Fruit fly (Drosophila melanogaster) whole organism, embryonic: ENCODE data around the gene CG12594.

Experiments used
- Atf3 ChIP-seq: fragments of 200-800 bp; sonication (Bioruptor generic); optimal IDR thresholded peaks from 3 replicates; lab custom pipeline; 2016; ENCODE audit warnings: missing biosample characterization, missing genetic modification characterization
- BEAF-32 ChIP-seq: fragments of 200-800 bp; sonication (Bioruptor generic); optimal IDR thresholded peaks from 3 replicates; lab custom pipeline; 2017; ENCODE audit warnings: missing biosample characterization, missing genetic modification characterization, mild to moderate bottlenecking, moderate library complexity, missing genetic modification reagents
- CG10431 ChIP-seq: fragments of 200-800 bp; sonication (Bioruptor generic); optimal IDR thresholded peaks from 3 replicates; lab custom pipeline; 2018; ENCODE audit warnings: missing biosample characterization, mild to moderate bottlenecking, missing genetic modification characterization
- CG10654 ChIP-seq: fragments of 200-800 bp; sonication (Bioruptor generic); optimal IDR thresholded peaks from 2 replicates; lab custom pipeline; 2016; ENCODE audit warnings: missing biosample characterization, missing genetic modification characterization
- CG12769 ChIP-seq: fragments of 200-800 bp; sonication (Bioruptor generic); optimal IDR thresholded peaks from 2 replicates; lab custom pipeline; 2019; ENCODE audit warnings: missing biosample characterization, mild to moderate bottlenecking, missing genetic modification characterization, moderate library complexity
- CG14965 ChIP-seq: fragments of 200-800 bp; sonication (Bioruptor generic); optimal IDR thresholded peaks from 2 replicates; lab custom pipeline; 2016; ENCODE audit warnings: missing biosample characterization, missing genetic modification characterization, borderline replicate concordance
- CG1603 ChIP-seq: fragments of 200-800 bp; sonication (Bioruptor generic); optimal IDR thresholded peaks from 2 replicates; lab custom pipeline; 2019; ENCODE audit warnings: missing biosample characterization, mild to moderate bottlenecking, missing genetic modification characterization, moderate library complexity
- CG16815 ChIP-seq: fragments of 200-800 bp; sonication (Bioruptor generic); optimal IDR thresholded peaks from 3 replicates; lab custom pipeline; 2017; ENCODE audit warnings: missing biosample characterization, mild to moderate bottlenecking, missing genetic modification characterization
- CG17829 ChIP-seq: fragments of 200-800 bp; optimal IDR thresholded peaks from 2 replicates; lab custom pipeline; 2019; ENCODE audit warnings: missing biosample characterization, mild to moderate bottlenecking, missing genetic modification characterization, moderate library complexity
- CG2199 ChIP-seq: fragments of 200-800 bp; sonication (Bioruptor generic); IDR thresholded peaks from 3 replicates; pipeline ENCODE4 v1.3.6; 2022; ENCODE audit warnings: missing biosample characterization, missing genetic modification characterization
- CG2712 ChIP-seq: fragments of 200-800 bp; optimal IDR thresholded peaks from 3 replicates; lab custom pipeline; 2019; ENCODE audit warnings: missing biosample characterization, mild to moderate bottlenecking, missing genetic modification characterization, moderate library complexity
- CG33557 ChIP-seq: fragments of 200-800 bp; sonication (Bioruptor generic); optimal IDR thresholded peaks from 2 replicates; lab custom pipeline; 2019; ENCODE audit warnings: missing biosample characterization, mild to moderate bottlenecking, missing genetic modification characterization, moderate library complexity
- CG42726 ChIP-seq: fragments of 200-800 bp; sonication (Bioruptor generic); IDR thresholded peaks from 2 replicates; pipeline ENCODE4 v1.3.6; 2022; ENCODE audit warnings: missing biosample characterization, missing genetic modification characterization; ENCODE audit not compliant: partially characterized antibody
- CG5953 ChIP-seq: fragments of 200-800 bp; sonication (Bioruptor generic); IDR thresholded peaks from 2 replicates; pipeline ENCODE4 v1.3.6; 2022; ENCODE audit warnings: missing biosample characterization, missing genetic modification characterization
- CG7357 ChIP-seq: fragments of 200-800 bp; sonication (Bioruptor generic); IDR thresholded peaks from 3 replicates; pipeline ENCODE4 v1.3.6; 2022; ENCODE audit warnings: missing biosample characterization, missing genetic modification characterization
- CG9609 ChIP-seq: fragments of 200-800 bp; sonication (Bioruptor generic); optimal IDR thresholded peaks from 3 replicates; lab custom pipeline; 2016; ENCODE audit warnings: missing biosample characterization, missing genetic modification characterization
- CHES-1-like ChIP-seq: fragments of 200-800 bp; sonication (Bioruptor generic); optimal IDR thresholded peaks from 2 replicates; lab custom pipeline; 2016; ENCODE audit warnings: missing biosample characterization, missing genetic modification characterization
- D ChIP-seq, 2 experiments: fragments of 200-800 bp in 1 of 2; fragments of >200 bp in 1 of 2; sonication (Bioruptor generic) in 1 of 2; optimal IDR thresholded peaks; 2 replicates in 1 of 2; 3 replicates in 1 of 2; lab custom pipeline; 2017; ENCODE audit warnings: mild to moderate bottlenecking in 1 of 2, missing biosample characterization in 1 of 2, missing genetic modification characterization in 1 of 2, missing genetic modification reagents in 1 of 2
- Deaf1 ChIP-seq: fragments of 200-800 bp; optimal IDR thresholded peaks from 3 replicates; lab custom pipeline; 2019; ENCODE audit warnings: missing biosample characterization, mild to moderate bottlenecking, missing genetic modification characterization, moderate library complexity
- E2f1 ChIP-seq: fragments of 200-800 bp; sonication (Bioruptor generic); IDR thresholded peaks from 2 replicates; pipeline ENCODE4 v1.3.6; 2022; ENCODE audit warnings: missing biosample characterization, missing genetic modification characterization
- Gsc ChIP-seq: fragments of 200-800 bp; sonication (Bioruptor generic); IDR thresholded peaks from 2 replicates; pipeline ENCODE4 v1.3.6; 2022; ENCODE audit warnings: missing biosample characterization, missing genetic modification characterization
- HLH3B ChIP-seq: fragments of 200-800 bp; sonication (Bioruptor generic); IDR thresholded peaks from 2 replicates; pipeline ENCODE4 v1.3.6; 2022; ENCODE audit warnings: missing biosample characterization, missing genetic modification characterization
- Nf-YB ChIP-seq: fragments of 200-800 bp; sonication (Bioruptor generic); optimal IDR thresholded peaks from 3 replicates; lab custom pipeline; 2019; ENCODE audit warnings: missing biosample characterization, mild to moderate bottlenecking, missing genetic modification characterization, moderate library complexity
- ase ChIP-seq: fragments of 200-800 bp; sonication (Bioruptor generic); IDR thresholded peaks from 3 replicates; pipeline ENCODE4 v1.3.6; 2022; ENCODE audit warnings: missing biosample characterization, missing genetic modification characterization
- bigmax ChIP-seq: fragments of 200-800 bp; sonication (Bioruptor generic); optimal IDR thresholded peaks from 2 replicates; lab custom pipeline; 2018; ENCODE audit warnings: missing biosample characterization, mild to moderate bottlenecking, missing genetic modification characterization
- cad ChIP-seq: fragments of >200 bp; optimal IDR thresholded peaks from 2 replicates; lab custom pipeline; 2017; ENCODE audit warnings: missing biosample characterization, missing genetic modification characterization
- chif ChIP-seq, 2 experiments: fragments of 200-800 bp; sonication (Bioruptor generic); optimal IDR thresholded peaks; 3 replicates each; lab custom pipeline; 2016; ENCODE audit warnings: missing biosample characterization in 2 of 2, missing genetic modification characterization in 2 of 2
- dmrt11E ChIP-seq: fragments of 200-800 bp; sonication (Bioruptor generic); optimal IDR thresholded peaks from 3 replicates; lab custom pipeline; 2018; ENCODE audit warnings: missing biosample characterization, mild to moderate bottlenecking, missing genetic modification characterization, moderate library complexity
- dmrt99B ChIP-seq: fragments of 200-800 bp; sonication (Bioruptor generic); optimal IDR thresholded peaks from 2 replicates; lab custom pipeline; 2018; ENCODE audit warnings: missing biosample characterization, mild to moderate bottlenecking, missing genetic modification characterization, moderate library complexity
- ems ChIP-seq: fragments of 200-800 bp; sonication (Bioruptor generic); optimal IDR thresholded peaks from 3 replicates; lab custom pipeline; 2016; ENCODE audit warnings: missing biosample characterization, missing genetic modification characterization
- gce ChIP-seq: fragments of 200-800 bp; sonication (Bioruptor generic); IDR thresholded peaks from 3 replicates; pipeline ENCODE4 v1.3.6; 2022; ENCODE audit warnings: missing biosample characterization, missing genetic modification characterization
- hb ChIP-seq: fragments of 200-800 bp; sonication (Bioruptor generic); IDR thresholded peaks from 3 replicates; pipeline ENCODE4 v1.3.6; 2022; ENCODE audit warnings: missing biosample characterization, missing genetic modification characterization; ENCODE audit not compliant: partially characterized antibody
- hbn ChIP-seq: fragments of 200-800 bp; sonication (Bioruptor generic); IDR thresholded peaks from 2 replicates; pipeline ENCODE4 v1.3.6; 2022; ENCODE audit warnings: missing biosample characterization, missing genetic modification characterization; ENCODE audit not compliant: partially characterized antibody
- lov ChIP-seq, 2 experiments: fragments of 200-800 bp in 1 of 2; fragments of >200 bp in 1 of 2; sonication (Bioruptor generic) in 1 of 2; IDR thresholded peaks in 1 of 2; optimal IDR thresholded peaks in 1 of 2; 2 replicates in 1 of 2; 3 replicates in 1 of 2; pipeline versions ENCODE4 v1.3.6 to Lab custom; 2017 to 2022; ENCODE audit warnings: missing biosample characterization in 1 of 2, missing genetic modification characterization in 1 of 2
- pita ChIP-seq: fragments of 200-800 bp; sonication (Bioruptor generic); optimal IDR thresholded peaks from 2 replicates; lab custom pipeline; 2017; ENCODE audit warnings: missing biosample characterization, mild to moderate bottlenecking, missing genetic modification characterization
- prd ChIP-seq, 3 experiments: fragments of >200 bp in 2 of 3; fragments of 200-800 bp in 1 of 3; sonication (Bioruptor generic) in 1 of 3; optimal IDR thresholded peaks in 2 of 3; IDR thresholded peaks in 1 of 3; 2 replicates in 2 of 3; 3 replicates in 1 of 3; pipeline versions ENCODE4 v1.3.6 to Lab custom; 2017 to 2022; ENCODE audit warnings: missing biosample characterization in 1 of 3, missing genetic modification characterization in 1 of 3
- pros ChIP-seq: fragments of 200-800 bp; sonication (Bioruptor generic); optimal IDR thresholded peaks from 3 replicates; lab custom pipeline; 2019; ENCODE audit warnings: missing biosample characterization, mild to moderate bottlenecking, missing genetic modification characterization, moderate library complexity
- ranshi ChIP-seq: fragments of 200-800 bp; sonication (Bioruptor generic); IDR thresholded peaks from 2 replicates; pipeline ENCODE4 v1.3.6; 2022; ENCODE audit warnings: missing biosample characterization, missing genetic modification characterization
- sqz ChIP-seq: fragments of 200-800 bp; sonication (Bioruptor generic); optimal IDR thresholded peaks from 3 replicates; lab custom pipeline; 2018; ENCODE audit warnings: missing biosample characterization, mild to moderate bottlenecking, missing genetic modification characterization
- sr ChIP-seq: fragments of 200-800 bp; sonication (Bioruptor generic); IDR thresholded peaks from 3 replicates; pipeline ENCODE4 v1.3.6; 2022; ENCODE audit warnings: missing biosample characterization, missing genetic modification characterization
- tap ChIP-seq: fragments of 200-800 bp; optimal IDR thresholded peaks from 3 replicates; lab custom pipeline; 2019; ENCODE audit warnings: missing biosample characterization, mild to moderate bottlenecking, missing genetic modification characterization, moderate library complexity
- tna ChIP-seq: fragments of 200-800 bp; sonication (Bioruptor generic); IDR thresholded peaks from 2 replicates; pipeline ENCODE4 v1.3.6; 2022; ENCODE audit warnings: missing biosample characterization, missing genetic modification characterization; ENCODE audit not compliant: partially characterized antibody
- ttk ChIP-seq: fragments of 200-800 bp; sonication (Bioruptor generic); IDR thresholded peaks from 2 replicates; pipeline ENCODE4 v2.1.2; 2022; ENCODE audit warnings: missing biosample characterization, missing genetic modification characterization
- tup ChIP-seq: fragments of 200-800 bp; sonication (Bioruptor generic); optimal IDR thresholded peaks from 2 replicates; lab custom pipeline; 2016; ENCODE audit warnings: missing biosample characterization, mild to moderate bottlenecking, missing genetic modification characterization, moderate library complexity
- vvl ChIP-seq: fragments of 200-800 bp; sonication (Bioruptor generic); IDR thresholded peaks from 2 replicates; pipeline ENCODE4 v1.3.6; 2022; ENCODE audit warnings: missing biosample characterization, missing genetic modification characterization

CG12594 gene

DNA sequence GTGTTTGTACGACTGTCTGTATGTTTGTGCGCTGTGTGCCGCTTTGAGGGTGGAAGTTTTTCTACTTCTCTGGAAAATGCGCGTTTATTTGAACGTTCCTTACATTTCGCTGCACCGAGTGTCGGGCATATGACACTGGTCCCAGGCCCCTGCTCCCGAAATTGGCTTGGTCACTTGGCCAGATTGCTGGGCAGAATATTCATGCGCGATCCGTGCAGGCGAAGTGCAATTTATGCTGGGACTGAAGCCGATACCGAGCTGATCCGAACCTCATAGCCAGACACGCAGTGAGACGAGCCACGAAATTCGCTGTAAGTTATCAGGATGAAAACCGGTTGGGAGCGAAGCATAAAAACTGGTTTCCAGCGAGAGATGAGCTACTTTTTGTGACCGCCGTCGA lies 57.3 kb downstream of the CG12594 start (continued):
- TF ChIP-seq gce (GFP tag; lab: Robert Waterston, UW) (peak; percentile 19; the same call in 1 of the 3 replicates), CG12769 (tag; lab: Kevin White, UChicago) (peak; percentile 66), CG2199 (GFP tag; lab: Robert Waterston, UW) (0 out of 3 replicates have a peak, but pooled peaks have one; percentile 52), ase (GFP tag; lab: Robert Waterston, UW) (no peak), prd (optimal IDR thresholded peaks at IDR 0.05; lab: Kevin White, UChicago) (no peak), prd (GFP tag; IDR thresholded peaks at IDR 0.05; lab: Robert Waterston, UW) (peak; percentile 26; the same call in 1 of the 3 replicates), D (optimal IDR thresholded peaks at IDR 0.05; lab: Kevin White, UChicago) (peak; percentile 88), D (GFP tag; optimal IDR thresholded peaks at IDR 0.05; lab: Kevin White, UChicago) (no peak), dmrt11E (tag; lab: Kevin White, UChicago) (no peak), Atf3 (GFP tag; lab: Kevin White, UChicago) (no peak), lov (optimal IDR thresholded peaks at IDR 0.05; lab: Kevin White, UChicago) (no peak), lov (GFP tag; IDR thresholded peaks at IDR 0.05; lab: Robert Waterston, UW) (0 out of 3 replicates have a peak, but pooled peaks have one; percentile 31), CG5953 (GFP tag; lab: Robert Waterston, UW) (0 out of 2 replicates have a peak, but pooled peaks have one; percentile 43), ttk (GFP tag; lab: Robert Waterston, UW) (peak; percentile 48; the same call in 1 of the 2 replicates), Deaf1 (tag; lab: Kevin White, UChicago) (peak; percentile 70), CG1603 (tag; lab: Kevin White, UChicago) (peak; percentile 67), ranshi (GFP tag; lab: Robert Waterston, UW) (peak; percentile 53), HLH3B (GFP tag; lab: Robert Waterston, UW) (peak; percentile 53), pros (GFP tag; lab: Kevin White, UChicago) (peak; percentile 64)

DNA sequence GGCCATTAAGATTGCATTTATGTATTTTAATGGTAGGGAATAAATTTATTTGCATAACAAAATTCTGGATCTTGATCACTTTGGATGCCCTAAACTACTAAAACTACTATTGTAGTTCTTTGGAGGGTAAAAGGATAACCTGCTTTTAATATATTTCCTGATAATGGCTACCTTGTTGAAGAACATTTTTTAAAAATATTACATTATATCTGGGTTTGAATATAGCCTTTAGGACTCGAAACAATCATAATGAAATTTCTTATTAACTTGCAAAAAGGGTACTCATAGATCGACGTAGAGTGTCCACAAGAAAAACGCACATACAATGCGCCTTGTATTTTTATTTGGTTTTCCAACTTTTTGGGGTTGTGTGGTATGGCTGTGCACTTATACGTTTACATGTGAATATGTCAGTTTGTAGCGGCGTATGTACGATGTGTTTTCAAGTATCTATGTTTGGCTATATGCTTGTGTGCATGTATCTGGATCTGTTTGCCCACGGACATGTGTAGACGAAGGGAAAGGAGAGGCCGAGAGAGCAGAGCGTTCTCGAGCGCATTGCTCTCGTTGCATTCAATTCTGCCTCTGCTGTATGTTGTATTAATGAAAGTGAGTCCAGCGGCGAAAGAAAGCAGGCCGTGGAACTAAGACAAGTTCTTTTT lies 58.0 kb downstream of the CG12594 start:
- TF ChIP-seq bigmax (GFP tag; lab: Kevin White, UChicago) (no peak), CG2712 (tag; lab: Kevin White, UChicago) (peak; percentile 94), CG10431 (peak; percentile 63), sr (GFP tag; lab: Robert Waterston, UW) (no peak), ems (GFP tag; lab: Kevin White, UChicago) (peak; percentile 16), ranshi (GFP tag; lab: Robert Waterston, UW) (peak; percentile 64; the same call in 1 of the 2 replicates), chif (GFP tag; optimal IDR thresholded peaks at IDR 0.05; lab: Kevin White, UChicago) (peak; percentile 66 to 84), dmrt99B (tag; lab: Kevin White, UChicago) (peak; percentile 74), cad (no peak), Gsc (GFP tag; lab: Robert Waterston, UW) (peak; percentile 61), CG10654 (GFP tag; lab: Kevin White, UChicago) (peak; percentile 64), tna (no peak), CG14965 (GFP tag; lab: Kevin White, UChicago) (no peak), hb (no peak), tup (GFP tag; lab: Kevin White, UChicago) (peak; percentile 26), CHES-1-like (GFP tag; lab: Kevin White, UChicago) (peak; percentile 26), Nf-YB (GFP tag; lab: Kevin White, UChicago) (peak; percentile 66), CG17829 (tag; lab: Kevin White, UChicago) (peak; percentile 71), sqz (GFP tag; lab: Kevin White, UChicago) (peak; percentile 12), CG16815 (GFP tag; lab: Kevin White, UChicago) (peak; percentile 78), hbn (GFP tag; lab: Robert Waterston, UW) (no peak), tap (tag; lab: Kevin White, UChicago) (peak; percentile 43), CG9609 (GFP tag; lab: Kevin White, UChicago) (peak; percentile 20), E2f1 (GFP tag; lab: Robert Waterston, UW) (peak; percentile 50; the same call in 1 of the 2 replicates), CG33557 (GFP tag; lab: Kevin White, UChicago) (peak; percentile 78), vvl (GFP tag; lab: Robert Waterston, UW) (peak; percentile 75; the same call in 1 of the 2 replicates), CG7357 (peak; percentile 36; the same call in 1 of the 3 replicates), pita (GFP tag; lab: Kevin White, UChicago) (no peak), BEAF-32 (GFP tag; lab: Kevin White, UChicago) (no peak), CG42726 (no peak)
